Fruit fly (Drosophila melanogaster): Measurements from ENCODE around the gene CG31673.

DNA sequence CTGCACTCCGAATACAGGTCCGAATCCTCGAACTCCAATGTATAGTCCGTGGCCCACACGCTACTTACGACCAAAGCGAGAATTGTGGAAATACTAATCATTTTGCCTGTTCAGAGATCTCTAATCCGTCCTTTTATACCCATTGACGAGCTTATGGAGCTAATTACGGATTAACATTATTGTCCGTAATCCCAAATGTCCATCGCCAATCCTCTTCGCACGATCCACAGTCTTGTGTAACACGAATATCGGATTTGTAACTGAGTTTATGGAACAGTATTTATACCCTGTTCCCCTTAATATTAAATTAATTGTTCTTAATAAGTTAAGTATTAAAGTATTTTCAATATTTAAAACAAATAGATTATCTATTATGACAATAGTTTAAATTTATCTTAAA is 11.0 kb upstream of the CG31673 start, which contains the start of gene CheB38a:
- TF ChIP-seq fkh (GFP tag; optimal IDR thresholded peaks at IDR 0.05) (no peak), Sox15 (GFP tag; optimal IDR thresholded peaks at IDR 0.05) (no peak), CG6854 (GFP tag; optimal IDR thresholded peaks at IDR 0.05) (no peak), acj6 (GFP tag; optimal IDR thresholded peaks at IDR 0.05) (no peak), Eip93F (GFP tag; optimal IDR thresholded peaks at IDR 0.05) (no peak), CG4318 (GFP tag; optimal IDR thresholded peaks at IDR 0.05) (no peak), Gug (GFP tag; IDR thresholded peaks at IDR 0.05) (no peak)
